Worm (Caenorhabditis elegans) whole organism, early embryonic: ENCODE measurements around the gene spe-49.

Experiments used
- F13C5.2 ChIP-seq: sonication (generic microtip); optimal IDR thresholded peaks from 2 replicates; lab custom pipeline; 2017; ENCODE audit warnings: mild to moderate bottlenecking, missing genetic modification characterization, inconsistent platforms, missing compliant biosample characterization
- ama-1 ChIP-seq: fragments of 150-350 bp; optimal IDR thresholded peaks from 2 replicates; lab custom pipeline; 2014
- ceh-13 ChIP-seq: fragments of 200-800 bp; sonication (Bioruptor generic); optimal IDR thresholded peaks from 2 replicates; lab custom pipeline; 2018; ENCODE audit warnings: mild to moderate bottlenecking, missing genetic modification characterization, missing compliant biosample characterization
- flt-1 ChIP-seq: fragments of 200-800 bp; sonication (Bioruptor generic); IDR thresholded peaks from 2 replicates; pipeline ENCODE4 v1.3.6; 2022; ENCODE audit warnings: missing genetic modification characterization, missing compliant biosample characterization
- tra-4 ChIP-seq: sonication (generic microtip); optimal IDR thresholded peaks from 2 replicates; lab custom pipeline; 2017; ENCODE audit warnings: missing genetic modification characterization, missing compliant biosample characterization

- TF ChIP-seq flt-1 (GFP tag; lab: Robert Waterston, UW) (peak; percentile 71), ama-1 (lab: Kevin White, UChicago) (no peak), F13C5.2 (tag; lab: Kevin White, UChicago) (peak; percentile 95), tra-4 (tag; lab: Kevin White, UChicago) (no peak), ceh-13 (GFP tag; lab: Kevin White, UChicago) (peak; percentile 37)
These were observed 13.8 kb upstream of the spe-49 start, which contains the start of gene mrck-1 for ce11 chrV:6267237-6267812.
